Worm (Caenorhabditis elegans): Measurements from ENCODE around the gene fbxa-150.

The fbxa-150 gene

DNA sequence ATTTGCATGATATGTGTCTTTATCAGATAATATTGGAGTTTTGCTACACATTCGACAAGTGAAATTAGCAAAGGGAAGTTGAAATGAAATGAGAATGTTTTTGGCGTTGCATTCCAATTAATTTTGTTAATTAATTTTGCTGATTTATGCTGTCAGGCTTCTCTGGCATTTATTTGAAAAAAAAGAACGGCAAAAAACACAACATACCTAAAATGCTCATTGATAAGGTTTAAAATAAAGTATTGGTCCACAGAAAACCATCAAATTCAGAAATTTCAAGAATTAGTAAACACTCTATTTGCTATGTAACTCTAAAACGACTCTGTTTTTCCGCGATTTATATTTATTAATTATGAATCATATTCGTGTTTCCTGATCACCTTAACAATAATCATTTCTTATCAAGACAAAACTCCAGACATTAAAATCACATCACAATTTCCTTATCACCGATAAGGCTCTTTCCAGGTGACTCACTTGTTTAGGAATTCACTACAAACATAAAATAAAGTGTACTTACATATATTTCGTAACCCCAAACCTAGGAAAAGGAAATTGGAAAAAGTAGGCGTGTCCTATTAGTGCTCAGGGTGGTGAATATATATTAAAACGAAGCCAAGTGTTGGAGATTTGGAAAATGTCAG is 3.5 kb downstream of the fbxa-150 start, which contains the start of the genes srh-166 and Y38H6C.24:
Gene srh-166 (minus strand): TSS at position 51 of the 644 bp plus-strand sequence.
Gene Y38H6C.24 (plus strand): TSS at position 620 of the 644 bp plus-strand sequence.
- TF ChIP-seq ceh-58 (GFP tag; IDR thresholded peaks at IDR 0.05) (no peak), cebp-1 (GFP tag; IDR thresholded peaks at IDR 0.05) (peak; percentile 36; the same call in 1 of the 2 replicates), cebp-1 (tag; optimal IDR thresholded peaks at IDR 0.05) (peak; percentile 70)

- TF ChIP-seq Y95B8A.8 (GFP tag; IDR thresholded peaks at IDR 0.05) (no peak), ceh-91 (GFP tag; IDR thresholded peaks at IDR 0.05) (no peak), snpc-3.4 (tag; optimal IDR thresholded peaks at IDR 0.05) (no peak), egl-44 (GFP tag; IDR thresholded peaks at IDR 0.05) (no peak), nfyb-1 (GFP tag; IDR thresholded peaks at IDR 0.05) (no peak), B0261.1 (tag; optimal IDR thresholded peaks at IDR 0.05) (no peak), atf-7 (tag; optimal IDR thresholded peaks at IDR 0.05) (no peak), ztf-18 (tag; optimal IDR thresholded peaks at IDR 0.05) (no peak)
Observed at ce11 chrV:20527493-20527892, 5.1 kb downstream of the fbxa-150 start, which contains the start of gene Y38H6C.13. Gene Y38H6C.13, plus strand, starts transcription at chrV:20527793.

- TF ChIP-seq hlh-26 (GFP tag; conservative IDR thresholded peaks at IDR 0.05) (no peak), egl-44 (GFP tag; IDR thresholded peaks at IDR 0.05) (no peak), pbrm-1 (GFP tag; IDR thresholded peaks at IDR 0.05) (no peak), madf-3 (GFP tag; IDR thresholded peaks at IDR 0.05) (no peak), efl-1 (GFP tag; optimal IDR thresholded peaks at IDR 0.05) (no peak), F33H1.4 (GFP tag; IDR thresholded peaks at IDR 0.05) (no peak), nhr-27 (tag; optimal IDR thresholded peaks at IDR 0.05) (no peak), Y79H2A.3 (GFP tag; conservative IDR thresholded peaks at IDR 0.05) (no peak), him-1 (tag; optimal IDR thresholded peaks at IDR 0.05) (no peak), T26A5.8 (tag; optimal IDR thresholded peaks at IDR 0.05) (no peak), unc-62 (GFP tag; optimal IDR thresholded peaks at IDR 0.05) (no peak), tlf-1 (GFP tag; optimal IDR thresholded peaks at IDR 0.05) (no peak), F39B2.1 (GFP tag; IDR thresholded peaks at IDR 0.05) (no peak), lin-54 (GFP tag; optimal IDR thresholded peaks at IDR 0.05) (no peak), bed-2 (GFP tag; IDR thresholded peaks at IDR 0.05) (no peak), B0019.2 (GFP tag; conservative IDR thresholded peaks at IDR 0.05) (no peak), Y95B8A.8 (GFP tag; IDR thresholded peaks at IDR 0.05) (no peak), zfh-2 (GFP tag; conservative IDR thresholded peaks at IDR 0.05) (no peak), bed-1 (GFP tag; IDR thresholded peaks at IDR 0.05) (no peak)
Observed at ce11 chrV:20534072-20534471, 11.7 kb downstream of the fbxa-150 start, which contains the start of gene famh-161. Gene famh-161, minus strand, starts transcription at chrV:20534172.

DNA sequence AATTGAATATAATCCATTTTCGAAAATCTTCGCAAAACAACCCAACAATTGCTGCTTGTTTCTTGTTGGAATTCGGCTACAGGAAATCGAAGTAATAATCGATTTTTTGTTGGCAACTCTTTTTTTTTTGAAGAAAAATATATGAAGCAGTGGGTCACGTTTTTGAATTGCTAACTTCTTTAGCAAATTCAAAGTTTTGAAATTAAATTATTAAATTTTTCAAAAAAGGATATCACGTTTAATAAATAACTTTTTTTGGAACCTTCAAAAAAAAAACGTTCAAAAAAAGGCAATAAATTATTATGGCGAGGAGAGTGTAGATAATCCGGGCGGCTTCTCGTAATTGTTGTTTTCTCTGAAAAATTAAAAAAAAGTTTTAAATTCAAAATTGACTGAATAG is 13.8 kb downstream of the fbxa-150 start, which contains the start of gene Y38H6C.15:
Gene Y38H6C.15 (minus strand): TSS at position 101 of the 400 bp plus-strand sequence.
- no peak for TF ChIP-seq F49E8.2 (tag; optimal IDR thresholded peaks at IDR 0.05; ENCODE audit: insufficient read depth)
- TF ChIP-seq mel-28 (tag; optimal IDR thresholded peaks at IDR 0.05; ENCODE audit: borderline replicate concordance), result no peak
- no peak for TF ChIP-seq bed-1 (GFP tag; IDR thresholded peaks at IDR 0.05)
- TF ChIP-seq mcd-1 (GFP tag; IDR thresholded peaks at IDR 0.05), result no peak
- no peak for TF ChIP-seq B0261.1 (tag; optimal IDR thresholded peaks at IDR 0.05)
- TF ChIP-seq ztf-6 (GFP tag; IDR thresholded peaks at IDR 0.05), result no peak
